Fruit fly (Drosophila melanogaster) Kc167 (cell line): Measurements from ENCODE around the gene Phlpp.

ENCODE experiments used
- Myc ChIP-seq: fragments of >200 bp; optimal IDR thresholded peaks from 2 replicates; lab custom pipeline; 2017; ENCODE audit warnings: missing external identifiers
- Sin3A ChIP-seq: fragments of >200 bp; optimal IDR thresholded peaks from 2 replicates; lab custom pipeline; 2018; ENCODE audit warnings: missing external identifiers
- h ChIP-seq: fragments of >200 bp; optimal IDR thresholded peaks from 3 replicates; lab custom pipeline; 2018; ENCODE audit warnings: missing external identifiers
- insv ChIP-seq: fragments of >200 bp; optimal IDR thresholded peaks from 3 replicates; lab custom pipeline; 2018; ENCODE audit warnings: missing external identifiers
- psq ChIP-seq: fragments of >200 bp; optimal IDR thresholded peaks from 2 replicates; lab custom pipeline; 2017; ENCODE audit warnings: missing external identifiers
- ttk ChIP-seq: sonication (Bioruptor generic); optimal IDR thresholded peaks from 2 replicates; lab custom pipeline; 2017; ENCODE audit warnings: missing external identifiers

The Phlpp gene

DNA sequence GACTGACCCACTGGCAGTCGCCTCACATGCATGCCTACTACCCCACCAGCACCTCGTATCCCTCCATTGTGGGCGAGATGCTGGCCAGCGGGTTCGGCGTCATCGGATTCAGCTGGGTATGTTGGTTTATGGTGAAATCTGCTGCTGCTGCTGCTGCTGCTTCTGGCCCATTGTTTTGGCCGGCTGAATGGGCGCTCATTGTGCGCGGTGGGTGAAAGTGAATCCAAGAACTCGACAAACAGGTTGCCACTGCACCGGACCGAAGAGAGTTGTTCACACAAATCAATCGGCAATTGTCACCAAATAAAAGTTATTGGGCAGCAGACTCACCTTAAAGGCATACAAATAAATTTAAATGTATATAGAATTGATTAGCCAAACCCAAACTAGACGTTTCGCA is 53.3 kb downstream of the Phlpp start:
- TF ChIP-seq Myc (lab: Kevin White, UChicago): no peak
- TF ChIP-seq insv (lab: Kevin White, UChicago): no peak
- TF ChIP-seq Sin3A: no peak
- no peak for TF ChIP-seq psq (lab: Kevin White, UChicago)
- TF ChIP-seq h (lab: Kevin White, UChicago): no peak
- TF ChIP-seq ttk (lab: Kevin White, UChicago): no peak
